Worm (Caenorhabditis elegans) whole organism, L4 larva: Measurements from ENCODE around the gene F09C6.14.

Source experiments
- daf-12 ChIP-seq: fragments of 150-350 bp; optimal IDR thresholded peaks from 2 replicates; lab custom pipeline; 2014; ENCODE audit warnings: missing biosample characterization, missing genetic modification reagents, missing genetic modification characterization
- dmd-6 ChIP-seq: fragments of 200-800 bp; sonication (Bioruptor generic); IDR thresholded peaks from 2 replicates; pipeline ENCODE4 v1.3.6; 2022; ENCODE audit warnings: missing genetic modification reagents, missing genetic modification characterization, missing compliant biosample characterization
- dpl-1 ChIP-seq: fragments of 150-350 bp; optimal IDR thresholded peaks from 2 replicates; lab custom pipeline; 2014; ENCODE audit warnings: missing biosample characterization, missing genetic modification reagents, missing genetic modification characterization
- gei-8 ChIP-seq: fragments of 200-800 bp; sonication (Bioruptor generic); optimal IDR thresholded peaks from 2 replicates; lab custom pipeline; 2018; ENCODE audit warnings: mild to moderate bottlenecking, missing genetic modification characterization, missing compliant biosample characterization
- hmg-1.1 ChIP-seq: fragments of 200-800 bp; sonication (Bioruptor generic); IDR thresholded peaks from 2 replicates; pipeline ENCODE4 v1.3.6; 2022; ENCODE audit warnings: missing genetic modification reagents, missing genetic modification characterization, missing compliant biosample characterization
- jun-1 ChIP-seq: fragments of 150-350 bp; optimal IDR thresholded peaks from 2 replicates; lab custom pipeline; 2014; ENCODE audit warnings: missing biosample characterization, missing genetic modification reagents, missing genetic modification characterization
- lir-3 ChIP-seq: sonication (generic microtip); optimal IDR thresholded peaks from 2 replicates; lab custom pipeline; 2016; ENCODE audit warnings: mild to moderate bottlenecking, missing genetic modification characterization, missing compliant biosample characterization
- mdt-29 ChIP-seq: fragments of 200-800 bp; sonication (Bioruptor generic); IDR thresholded peaks from 2 replicates; pipeline ENCODE4 v1.3.6; 2022; ENCODE audit warnings: missing genetic modification reagents, missing genetic modification characterization, missing compliant biosample characterization
- pha-4 ChIP-seq, 2 experiments: fragments of 150-350 bp in 1 of 2; fragments of 200-800 bp in 1 of 2; sonication (Bioruptor generic) in 1 of 2; IDR thresholded peaks in 1 of 2; optimal IDR thresholded peaks in 1 of 2; 2 replicates each; pipeline versions ENCODE4 v1.3.6 to Lab custom; 2014 to 2022; ENCODE audit warnings: missing genetic modification characterization in 2 of 2, missing genetic modification reagents in 2 of 2, missing biosample characterization in 1 of 2, missing compliant biosample characterization in 1 of 2
- pqm-1 ChIP-seq: sonication (generic microtip); optimal IDR thresholded peaks from 2 replicates; lab custom pipeline; 2017; ENCODE audit warnings: missing biosample characterization, missing genetic modification characterization
- snpc-1.2 ChIP-seq: fragments of 200-800 bp; sonication (Bioruptor generic); IDR thresholded peaks from 2 replicates; pipeline ENCODE4 v1.3.6; 2022; ENCODE audit warnings: missing genetic modification reagents, missing genetic modification characterization, missing compliant biosample characterization
- unc-130 ChIP-seq: sonication (generic microtip); optimal IDR thresholded peaks from 2 replicates; lab custom pipeline; 2016; ENCODE audit warnings: missing genetic modification reagents, missing genetic modification characterization, missing compliant biosample characterization
- ztf-11 ChIP-seq: fragments of 150-350 bp; optimal IDR thresholded peaks from 2 replicates; lab custom pipeline; 2014; ENCODE audit warnings: missing biosample characterization, missing genetic modification characterization

- TF ChIP-seq daf-12 (tag; lab: Kevin White, UChicago) (no peak), hmg-1.1 (no peak), pha-4 (GFP tag; IDR thresholded peaks at IDR 0.05; lab: Robert Waterston, UW) (no peak), pha-4 (tag; optimal IDR thresholded peaks at IDR 0.05; lab: Kevin White, UChicago) (no peak), mdt-29 (GFP tag; lab: Robert Waterston, UW) (no peak), ztf-11 (tag; lab: Kevin White, UChicago) (no peak), gei-8 (GFP tag; lab: Kevin White, UChicago) (no peak), dpl-1 (no peak), lir-3 (tag; lab: Kevin White, UChicago) (no peak), unc-130 (no peak), jun-1 (no peak), snpc-1.2 (GFP tag; lab: Robert Waterston, UW) (no peak), pqm-1 (no peak), dmd-6 (GFP tag; lab: Robert Waterston, UW) (no peak)
Observed at ce11 chrV:16879532-16879931, 1.2 kb upstream of the F09C6.14 start.
